Worm (Caenorhabditis elegans) whole organism, L4 larva: ENCODE data around the gene pgm-3.

ENCODE experiments used
- Y48G9A.11 ChIP-seq: fragments of 200-800 bp; sonication (Bioruptor generic); IDR thresholded peaks from 2 replicates; pipeline ENCODE4 v1.3.6; 2022; ENCODE audit warnings: missing genetic modification reagents, missing genetic modification characterization, missing compliant biosample characterization
- ZK337.2 ChIP-seq: fragments of 200-800 bp; sonication (Bioruptor generic); IDR thresholded peaks from 2 replicates; pipeline ENCODE4 v1.3.6; 2022; ENCODE audit warnings: missing genetic modification reagents, missing genetic modification characterization, missing compliant biosample characterization
- ceh-82 ChIP-seq: sonication (generic microtip); optimal IDR thresholded peaks from 2 replicates; lab custom pipeline; 2017; ENCODE audit warnings: missing biosample characterization, missing genetic modification characterization
- daf-8 ChIP-seq: fragments of 200-800 bp; sonication (Bioruptor generic); IDR thresholded peaks from 2 replicates; pipeline ENCODE4 v1.3.6; 2022; ENCODE audit warnings: missing genetic modification characterization, missing compliant biosample characterization
- duxl-1 ChIP-seq: sonication (generic microtip); optimal IDR thresholded peaks from 2 replicates; lab custom pipeline; 2016; ENCODE audit warnings: mild to moderate bottlenecking, missing genetic modification characterization, moderate library complexity, missing compliant biosample characterization; ENCODE audit not compliant: poor library complexity
- egl-43 ChIP-seq: fragments of 200-800 bp; sonication (Bioruptor generic); IDR thresholded peaks from 2 replicates; pipeline ENCODE4 v1.3.6; 2022; ENCODE audit warnings: missing genetic modification reagents, missing genetic modification characterization, missing compliant biosample characterization
- mdl-1 ChIP-seq, 2 experiments: fragments of 150-350 bp in 1 of 2; sonication (generic microtip) in 1 of 2; optimal IDR thresholded peaks; 2 replicates each; lab custom pipeline; 2014 to 2017; ENCODE audit warnings: missing biosample characterization in 2 of 2, missing genetic modification characterization in 2 of 2
- mep-1 ChIP-seq: fragments of 150-350 bp; sonication (generic microtip); optimal IDR thresholded peaks from 3 replicates; lab custom pipeline; 2014; ENCODE audit warnings: missing biosample characterization, missing genetic modification characterization
- nhr-237 ChIP-seq: sonication (generic microtip); optimal IDR thresholded peaks from 2 replicates; lab custom pipeline; 2017; ENCODE audit warnings: missing biosample characterization, missing genetic modification characterization
- rbr-2 ChIP-seq: sonication (generic microtip); optimal IDR thresholded peaks from 2 replicates; lab custom pipeline; 2016; ENCODE audit warnings: missing genotype, missing genetic modification characterization, missing compliant biosample characterization
- sdz-12 ChIP-seq: fragments of 200-800 bp; sonication (Bioruptor generic); optimal IDR thresholded peaks from 2 replicates; lab custom pipeline; 2018; ENCODE audit warnings: mild to moderate bottlenecking, missing genetic modification characterization, missing compliant biosample characterization
- spr-1 ChIP-seq: sonication (generic microtip); optimal IDR thresholded peaks from 2 replicates; lab custom pipeline; 2016; ENCODE audit warnings: mild to moderate bottlenecking, missing genetic modification characterization, missing compliant biosample characterization
- zag-1 ChIP-seq: fragments of 150-350 bp; optimal IDR thresholded peaks from 2 replicates; lab custom pipeline; 2014; ENCODE audit warnings: missing biosample characterization, missing genetic modification characterization
- zfp-3 ChIP-seq: fragments of 200-800 bp; sonication (Bioruptor generic); conservative IDR thresholded peaks from 2 replicates; pipeline ENCODE4 v1.3.6; 2022; ENCODE audit warnings: missing genetic modification reagents, missing genetic modification characterization, missing compliant biosample characterization

DNA sequence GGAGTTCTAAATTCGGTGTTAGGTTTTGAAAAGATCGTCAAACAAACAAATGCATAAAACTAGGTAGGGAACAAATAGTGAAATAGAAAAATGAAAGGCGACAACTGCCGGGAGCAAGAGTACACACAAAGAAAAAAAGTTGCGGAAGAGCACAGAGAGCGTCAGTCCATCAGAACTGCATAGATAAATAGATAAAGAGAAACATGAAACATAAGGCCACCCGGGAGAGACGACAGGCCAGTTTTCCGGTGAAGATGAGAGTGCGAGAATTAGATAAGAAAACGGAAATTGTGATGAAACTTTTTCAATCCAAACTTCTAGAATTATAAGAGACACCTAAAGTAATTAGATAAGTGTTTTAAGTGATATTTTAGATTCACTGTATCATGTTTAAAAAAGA lies 32.2 kb downstream of the pgm-3 start:
- TF ChIP-seq Y48G9A.11 (GFP tag; lab: Robert Waterston, UW): no peak
- TF ChIP-seq spr-1: no peak
- no peak for TF ChIP-seq ZK337.2 (GFP tag; lab: Robert Waterston, UW)
- no peak for TF ChIP-seq ceh-82 (tag; lab: Kevin White, UChicago)
- no peak for TF ChIP-seq mep-1
- no peak for TF ChIP-seq rbr-2
- no peak for TF ChIP-seq zfp-3 (GFP tag; lab: Robert Waterston, UW)
- no peak for TF ChIP-seq duxl-1 (tag; lab: Kevin White, UChicago)
- no peak for TF ChIP-seq nhr-237 (tag; lab: Kevin White, UChicago)
- TF ChIP-seq zag-1 (tag; lab: Kevin White, UChicago): no peak
- peak in 1 of 2 experiments; percentile 14 for TF ChIP-seq mdl-1 (tag; optimal IDR thresholded peaks at IDR 0.05; lab: Kevin White, UChicago)
- no peak for TF ChIP-seq daf-8
- no peak for TF ChIP-seq sdz-12
- no peak for TF ChIP-seq egl-43 (GFP tag; lab: Robert Waterston, UW)
